Fruit fly (Drosophila melanogaster): ENCODE data around the gene rost.
A peak's percentile ranks its signal among the peaks of the same experiment; 100 is the strongest.

Gene rost

dm6 chr2L:9019438-9019837, 30.1 kb upstream of the rost start:
- TF ChIP-seq Eip93F (GFP tag; optimal IDR thresholded peaks at IDR 0.05) (no peak), acj6 (GFP tag; optimal IDR thresholded peaks at IDR 0.05) (no peak), CG6163 (GFP tag; IDR thresholded peaks at IDR 0.05) (no peak), Hr4 (GFP tag; optimal IDR thresholded peaks at IDR 0.05) (no peak), achi (GFP tag; optimal IDR thresholded peaks at IDR 0.05) (no peak), CG6808 (GFP tag; optimal IDR thresholded peaks at IDR 0.05) (no peak), CG8119 (GFP tag; IDR thresholded peaks at IDR 0.05) (no peak), dsx (GFP tag; optimal IDR thresholded peaks at IDR 0.05; ENCODE audit: poor library complexity, severe bottlenecking) (no peak), Blimp-1 (GFP tag; optimal IDR thresholded peaks at IDR 0.05) (no peak), Sox14 (GFP tag; optimal IDR thresholded peaks at IDR 0.05) (no peak), salr (GFP tag; optimal IDR thresholded peaks at IDR 0.05) (no peak), CG6792 (GFP tag; optimal IDR thresholded peaks at IDR 0.05) (no peak), CG11294 (GFP tag; IDR thresholded peaks at IDR 0.05) (no peak), CG8319 (GFP tag; optimal IDR thresholded peaks at IDR 0.05) (no peak), Sox15 (GFP tag; optimal IDR thresholded peaks at IDR 0.05) (no peak), dac (GFP tag; optimal IDR thresholded peaks at IDR 0.05) (no peak), CG8632 (GFP tag; optimal IDR thresholded peaks at IDR 0.05) (no peak), CG11902 (GFP tag; optimal IDR thresholded peaks at IDR 0.05) (no peak), CG6854 (GFP tag; optimal IDR thresholded peaks at IDR 0.05) (no peak), CG31627 (GFP tag; optimal IDR thresholded peaks at IDR 0.05) (no peak)

dm6 chr2L:9013968-9014367, 24.6 kb upstream of the rost start, which contains the start of gene Rcd-1r:
Gene Rcd-1r, minus strand, starts transcription at chr2L:9014068.
- TF ChIP-seq Lpt (GFP tag; optimal IDR thresholded peaks at IDR 0.05), result no peak
- TF ChIP-seq CG3919 (GFP tag; optimal IDR thresholded peaks at IDR 0.05), result no peak
- TF ChIP-seq OdsH (GFP tag; optimal IDR thresholded peaks at IDR 0.05), result no peak
- TF ChIP-seq achi (GFP tag; optimal IDR thresholded peaks at IDR 0.05), result no peak
- no peak for TF ChIP-seq dsx (GFP tag; optimal IDR thresholded peaks at IDR 0.05; ENCODE audit: poor library complexity, severe bottlenecking)
- TF ChIP-seq CG11762 (GFP tag; optimal IDR thresholded peaks at IDR 0.05; ENCODE audit: insufficient read depth), result no peak
- TF ChIP-seq CG15336 (GFP tag; IDR thresholded peaks at IDR 0.05), result no peak
- TF ChIP-seq CG32006 (GFP tag; optimal IDR thresholded peaks at IDR 0.05), result no peak
- no peak for TF ChIP-seq Ets96B (tag; optimal IDR thresholded peaks at IDR 0.05)
- no peak for TF ChIP-seq Smox (GFP tag; optimal IDR thresholded peaks at IDR 0.05)
- TF ChIP-seq CG6276 (GFP tag; optimal IDR thresholded peaks at IDR 0.05), result no peak
- no peak for TF ChIP-seq Met (GFP tag; optimal IDR thresholded peaks at IDR 0.05)
- TF ChIP-seq CG1621 (tag; optimal IDR thresholded peaks at IDR 0.05), result no peak
- no peak for TF ChIP-seq net (GFP tag; optimal IDR thresholded peaks at IDR 0.05)
- no peak for TF ChIP-seq fd59A (GFP tag; optimal IDR thresholded peaks at IDR 0.05)
- TF ChIP-seq CG9139 (GFP tag; optimal IDR thresholded peaks at IDR 0.05), result no peak
- TF ChIP-seq CG10631 (GFP tag; optimal IDR thresholded peaks at IDR 0.05), result no peak

dm6 chr2L:9011543-9012238, 22.4 kb upstream of the rost start, which contains the start of gene CG13102:
Gene CG13102, plus strand, starts transcription at chr2L:9012188.
- TF ChIP-seq vri (GFP tag; optimal IDR thresholded peaks at IDR 0.05) (peak; percentile 60), Eip93F (GFP tag; optimal IDR thresholded peaks at IDR 0.05) (peak; percentile 49), Eip78C (GFP tag) (no peak)

- TF ChIP-seq vri (GFP tag; optimal IDR thresholded peaks at IDR 0.05), result peak; percentile 70
- TF ChIP-seq esn (GFP tag; optimal IDR thresholded peaks at IDR 0.05), result no peak
Observed at dm6 chr2L:9010267-9010666, 20.9 kb upstream of the rost start, which contains the start of gene CG9568. Gene CG9568, plus strand, starts transcription at chr2L:9010583.

Measured in whole organism, prepupa.